Worm (Caenorhabditis elegans) whole organism, late embryonic: Measurements from ENCODE around the gene srx-119.

Source experiments
- C08G9.2 ChIP-seq: sonication (generic microtip); optimal IDR thresholded peaks from 2 replicates; lab custom pipeline; 2016; ENCODE audit warnings: mild to moderate bottlenecking, missing genetic modification characterization, moderate library complexity, missing compliant biosample characterization
- C38D4.7 ChIP-seq: fragments of 200-800 bp; sonication (Bioruptor generic); optimal IDR thresholded peaks from 2 replicates; lab custom pipeline; 2018; ENCODE audit warnings: mild to moderate bottlenecking, missing genetic modification characterization, moderate library complexity, missing compliant biosample characterization
- T23F11.4 ChIP-seq: fragments of 200-800 bp; sonication (Bioruptor generic); optimal IDR thresholded peaks from 2 replicates; lab custom pipeline; 2018; ENCODE audit warnings: mild to moderate bottlenecking, missing genetic modification characterization, missing compliant biosample characterization
- Y22D7AL.16 ChIP-seq: sonication (generic microtip); optimal IDR thresholded peaks from 2 replicates; lab custom pipeline; 2016; ENCODE audit warnings: missing genetic modification characterization, missing compliant biosample characterization
- ahr-1 ChIP-seq: sonication (generic microtip); optimal IDR thresholded peaks from 2 replicates; lab custom pipeline; 2016; ENCODE audit warnings: missing genetic modification characterization, missing compliant biosample characterization
- ceh-18 ChIP-seq: sonication (generic microtip); optimal IDR thresholded peaks from 2 replicates; lab custom pipeline; 2016; ENCODE audit warnings: missing genetic modification characterization, missing compliant biosample characterization
- ceh-19 ChIP-seq: fragments of 200-800 bp; sonication (Bioruptor generic); optimal IDR thresholded peaks from 2 replicates; lab custom pipeline; 2018; ENCODE audit warnings: mild to moderate bottlenecking, missing genetic modification characterization, missing compliant biosample characterization
- ceh-2 ChIP-seq: sonication (generic microtip); optimal IDR thresholded peaks from 2 replicates; lab custom pipeline; 2016; ENCODE audit warnings: missing genotype, missing genetic modification characterization, missing compliant biosample characterization
- ceh-34 ChIP-seq: sonication (generic microtip); optimal IDR thresholded peaks from 2 replicates; lab custom pipeline; 2016; ENCODE audit warnings: mild to moderate bottlenecking, missing genetic modification characterization, missing compliant biosample characterization
- ceh-45 ChIP-seq: fragments of 200-800 bp; sonication (Bioruptor generic); IDR thresholded peaks from 2 replicates; pipeline ENCODE4 v1.3.6; 2022; ENCODE audit warnings: missing genetic modification reagents, missing genetic modification characterization, missing compliant biosample characterization
- ceh-48 ChIP-seq: sonication (generic microtip); optimal IDR thresholded peaks from 2 replicates; lab custom pipeline; 2016; ENCODE audit warnings: missing genetic modification characterization, inconsistent platforms, missing compliant biosample characterization
- dmd-4 ChIP-seq: sonication (generic microtip); optimal IDR thresholded peaks from 2 replicates; lab custom pipeline; 2016; ENCODE audit warnings: borderline replicate concordance, missing genetic modification characterization, missing compliant biosample characterization
- dve-1 ChIP-seq: sonication (generic microtip); optimal IDR thresholded peaks from 2 replicates; lab custom pipeline; 2017; ENCODE audit warnings: antibody characterized with exemption, mild to moderate bottlenecking, missing genetic modification characterization, missing compliant biosample characterization
- elt-2 ChIP-seq: sonication (generic microtip); optimal IDR thresholded peaks from 2 replicates; lab custom pipeline; 2016; ENCODE audit warnings: missing genetic modification reagents, missing genetic modification characterization, missing compliant biosample characterization
- elt-4 ChIP-seq: sonication (generic microtip); optimal IDR thresholded peaks from 2 replicates; lab custom pipeline; 2016; ENCODE audit warnings: missing genetic modification characterization, missing compliant biosample characterization
- eyg-1 ChIP-seq: sonication (generic microtip); optimal IDR thresholded peaks from 2 replicates; lab custom pipeline; 2016; ENCODE audit warnings: missing genotype, missing genetic modification characterization, missing compliant biosample characterization
- fax-1 ChIP-seq: sonication (generic microtip); optimal IDR thresholded peaks from 2 replicates; lab custom pipeline; 2016; ENCODE audit warnings: missing genotype, missing genetic modification characterization, missing compliant biosample characterization
- fkh-6 ChIP-seq: sonication (generic microtip); optimal IDR thresholded peaks from 2 replicates; lab custom pipeline; 2016; ENCODE audit warnings: missing genetic modification characterization, missing compliant biosample characterization
- hlh-15 ChIP-seq: sonication (generic microtip); optimal IDR thresholded peaks from 2 replicates; lab custom pipeline; 2016; ENCODE audit warnings: missing genetic modification characterization, missing compliant biosample characterization
- hlh-6 ChIP-seq: sonication (generic microtip); optimal IDR thresholded peaks from 2 replicates; lab custom pipeline; 2016; ENCODE audit warnings: missing genotype, missing genetic modification characterization, missing compliant biosample characterization
- lin-11 ChIP-seq: fragments of 200-800 bp; sonication (Bioruptor generic); optimal IDR thresholded peaks from 2 replicates; lab custom pipeline; 2018; ENCODE audit warnings: mild to moderate bottlenecking, missing genetic modification characterization, missing compliant biosample characterization
- nfya-1 ChIP-seq: sonication (generic microtip); optimal IDR thresholded peaks from 2 replicates; lab custom pipeline; 2017; ENCODE audit warnings: missing genetic modification characterization, mild to moderate bottlenecking, missing compliant biosample characterization, antibody characterized with exemption, moderate library complexity
- npax-4 ChIP-seq: sonication (generic microtip); optimal IDR thresholded peaks from 2 replicates; lab custom pipeline; 2016; ENCODE audit warnings: missing genetic modification characterization, missing compliant biosample characterization
- pat-9 ChIP-seq: fragments of 200-800 bp; sonication (Bioruptor generic); optimal IDR thresholded peaks from 2 replicates; lab custom pipeline; 2018; ENCODE audit warnings: mild to moderate bottlenecking, missing genetic modification characterization, moderate library complexity, missing compliant biosample characterization
- pha-2 ChIP-seq: sonication (generic microtip); optimal IDR thresholded peaks from 2 replicates; lab custom pipeline; 2017; ENCODE audit warnings: mild to moderate bottlenecking, missing genetic modification characterization, missing compliant biosample characterization
- pros-1 ChIP-seq: fragments of 150-350 bp; optimal IDR thresholded peaks from 2 replicates; lab custom pipeline; 2014; ENCODE audit warnings: missing biosample characterization, missing genetic modification reagents, missing genetic modification characterization
- sox-4 ChIP-seq: sonication (generic microtip); optimal IDR thresholded peaks from 2 replicates; lab custom pipeline; 2017; ENCODE audit warnings: mild to moderate bottlenecking, missing genetic modification characterization, inconsistent platforms, missing compliant biosample characterization
- syd-9 ChIP-seq: sonication (generic microtip); optimal IDR thresholded peaks from 2 replicates; lab custom pipeline; 2016; ENCODE audit warnings: mild to moderate bottlenecking, missing genetic modification characterization, moderate library complexity, missing compliant biosample characterization
- tbx-2 ChIP-seq: sonication (generic microtip); optimal IDR thresholded peaks from 2 replicates; lab custom pipeline; 2016; ENCODE audit warnings: missing genetic modification characterization, missing compliant biosample characterization
- tbx-7 ChIP-seq: sonication (generic microtip); optimal IDR thresholded peaks from 2 replicates; lab custom pipeline; 2016; ENCODE audit warnings: missing genotype, missing genetic modification characterization, missing compliant biosample characterization
- unc-3 ChIP-seq, 2 experiments: fragments of 200-800 bp in 1 of 2; sonication (Bioruptor generic) in 1 of 2; sonication (generic microtip) in 1 of 2; conservative IDR thresholded peaks in 1 of 2; optimal IDR thresholded peaks in 1 of 2; 2 replicates each; pipeline versions ENCODE4 v1.3.6 to Lab custom; 2016 to 2022; ENCODE audit warnings: missing compliant biosample characterization in 2 of 2, missing genetic modification characterization in 2 of 2, missing genetic modification reagents in 1 of 2
- unc-42 ChIP-seq: sonication (generic microtip); optimal IDR thresholded peaks from 2 replicates; lab custom pipeline; 2016; ENCODE audit warnings: missing genotype, missing genetic modification characterization, missing compliant biosample characterization
- unc-55 ChIP-seq: sonication (generic microtip); optimal IDR thresholded peaks from 2 replicates; lab custom pipeline; 2017; ENCODE audit warnings: missing biosample characterization, missing genetic modification reagents, missing genetic modification characterization
- zip-5 ChIP-seq: sonication (generic microtip); optimal IDR thresholded peaks from 2 replicates; lab custom pipeline; 2016; ENCODE audit warnings: missing genetic modification characterization, missing compliant biosample characterization
- ztf-16 ChIP-seq: sonication (generic microtip); optimal IDR thresholded peaks from 2 replicates; lab custom pipeline; 2017; ENCODE audit warnings: missing genetic modification characterization, missing compliant biosample characterization

Gene srx-119

DNA sequence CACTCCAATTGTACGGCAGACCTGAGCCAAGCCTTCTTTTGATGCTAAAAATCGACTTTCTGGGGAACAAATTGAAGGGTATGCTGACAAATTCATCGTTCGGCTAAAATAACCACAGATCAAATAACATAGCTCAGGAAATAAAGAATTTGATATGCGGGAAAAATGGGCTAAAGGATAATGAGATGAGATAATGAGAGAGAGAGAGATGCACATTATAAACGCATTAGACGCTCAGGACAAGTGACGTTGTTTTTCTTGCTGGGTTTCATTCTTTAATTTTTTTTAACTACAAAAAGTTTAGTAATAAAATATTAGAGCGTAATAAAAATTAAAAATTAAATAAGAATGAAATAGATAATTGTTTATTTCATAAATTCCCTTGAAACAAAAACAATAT lies 13.4 kb upstream of the srx-119 start, which contains the start of gene srh-69:
Gene srh-69 (minus strand): TSS at position 101 of the 400 bp plus-strand sequence.
- TF ChIP-seq hlh-15 (tag; lab: Kevin White, UChicago) (no peak), elt-2 (no peak), pha-2 (no peak), ceh-19 (GFP tag; lab: Kevin White, UChicago) (no peak), zip-5 (tag; lab: Kevin White, UChicago) (no peak), tbx-2 (tag; lab: Kevin White, UChicago) (no peak), eyg-1 (no peak), T23F11.4 (no peak)

DNA sequence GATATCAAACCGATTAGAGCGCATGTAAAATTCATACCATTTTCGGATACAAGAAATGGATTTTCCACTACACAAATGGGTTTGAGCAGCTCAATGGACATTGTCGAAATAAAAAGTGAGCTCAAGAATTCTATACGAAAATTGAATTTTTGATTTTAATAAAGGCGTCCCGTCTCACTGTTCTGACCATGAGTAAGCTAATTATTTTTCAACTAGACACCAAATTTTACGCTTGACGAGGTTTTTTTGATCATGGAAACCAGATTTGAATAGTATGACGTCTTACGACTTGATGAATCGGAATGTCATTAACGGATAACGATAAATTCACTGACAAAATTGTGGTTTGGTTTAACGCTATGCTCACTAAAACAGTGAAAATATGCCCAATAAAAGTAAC lies 11.7 kb upstream of the srx-119 start, which contains the start of gene srh-61:
Gene srh-61 (minus strand): TSS at position 101 of the 400 bp plus-strand sequence.
- no peak for TF ChIP-seq syd-9 (tag; lab: Kevin White, UChicago)
- TF ChIP-seq C08G9.2 = no peak
- no peak for TF ChIP-seq pros-1 (tag; lab: Kevin White, UChicago)
- TF ChIP-seq T23F11.4 = no peak
- no peak for TF ChIP-seq C38D4.7 (GFP tag; lab: Kevin White, UChicago)
- TF ChIP-seq fkh-6 (tag; lab: Kevin White, UChicago) = no peak
- TF ChIP-seq ceh-2 = no peak
- TF ChIP-seq unc-42 (tag; lab: Kevin White, UChicago) = no peak
- no peak for TF ChIP-seq ahr-1
- no peak for TF ChIP-seq elt-4
- no peak for TF ChIP-seq sox-4 (tag; lab: Kevin White, UChicago)
- TF ChIP-seq dve-1 (tag; lab: Kevin White, UChicago) = no peak
- no peak for TF ChIP-seq unc-3 (GFP tag; conservative IDR thresholded peaks at IDR 0.05; lab: Robert Waterston, UW)
- no peak for TF ChIP-seq unc-3 (tag; optimal IDR thresholded peaks at IDR 0.05; lab: Kevin White, UChicago)
- no peak for TF ChIP-seq eyg-1

DNA sequence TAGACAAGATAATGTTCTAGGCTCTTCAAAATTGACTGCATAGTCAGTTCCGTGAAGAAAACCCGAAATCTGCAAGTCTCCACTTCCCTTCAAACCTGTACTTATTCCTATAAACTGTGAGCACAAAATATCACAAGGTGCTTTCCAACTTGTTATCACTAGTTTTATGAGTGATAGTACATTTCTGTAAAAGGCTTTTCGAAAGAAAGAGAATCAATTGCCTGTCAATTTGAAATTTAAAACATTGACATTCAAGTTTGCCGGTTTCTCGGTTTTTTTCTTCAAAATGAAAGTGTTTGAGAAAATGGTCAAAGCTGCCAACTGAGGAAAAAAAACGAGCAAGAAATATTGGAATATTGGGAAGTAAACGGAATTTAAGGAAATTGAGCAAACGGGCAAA lies 10.0 kb upstream of the srx-119 start:
- no peak for TF ChIP-seq ztf-16 (tag; lab: Kevin White, UChicago)
- no peak for TF ChIP-seq unc-3 (GFP tag; conservative IDR thresholded peaks at IDR 0.05; lab: Robert Waterston, UW)
- TF ChIP-seq unc-3 (tag; optimal IDR thresholded peaks at IDR 0.05; lab: Kevin White, UChicago) = no peak
- TF ChIP-seq lin-11 (tag; lab: Kevin White, UChicago) = no peak

DNA sequence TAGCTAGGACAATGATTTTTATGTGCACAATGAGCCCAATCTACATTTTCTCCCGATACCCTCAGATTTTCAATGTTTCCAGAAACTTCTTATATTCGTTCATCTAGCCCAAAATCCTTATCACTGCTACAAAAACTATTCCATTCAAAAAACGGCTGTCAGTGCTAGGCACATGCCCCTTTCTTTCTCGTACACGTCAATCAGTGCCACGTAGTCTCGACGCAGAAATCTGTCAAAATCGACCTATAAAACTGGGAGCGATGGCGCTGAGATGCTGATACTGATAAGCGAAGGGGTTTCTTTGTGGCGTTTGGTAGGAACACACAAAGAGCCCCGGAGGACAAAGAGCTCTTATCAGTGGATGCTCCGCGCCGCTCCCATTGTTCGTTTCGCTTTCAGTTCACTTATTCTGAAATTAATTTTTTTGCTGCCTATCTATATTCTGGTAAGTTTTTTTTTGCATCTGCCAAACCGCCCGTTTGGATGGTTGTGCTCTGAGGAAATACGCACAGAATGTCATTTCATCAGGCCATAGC lies 9.2 kb upstream of the srx-119 start, which contains the start of gene srh-70:
Gene srh-70 (minus strand): TSS at position 51 of the 536 bp plus-strand sequence.
- TF ChIP-seq unc-55 = no peak
- TF ChIP-seq tbx-7 (tag; lab: Kevin White, UChicago) = no peak
- no peak for TF ChIP-seq npax-4 (tag; lab: Kevin White, UChicago)
- no peak for TF ChIP-seq ceh-34 (tag; lab: Kevin White, UChicago)
- TF ChIP-seq elt-4 = no peak
- no peak for TF ChIP-seq dmd-4 (tag; lab: Kevin White, UChicago)
- no peak for TF ChIP-seq ceh-18 (tag; lab: Kevin White, UChicago)
- TF ChIP-seq nfya-1 = no peak
- no peak for TF ChIP-seq hlh-6 (tag; lab: Kevin White, UChicago)
- no peak for TF ChIP-seq fax-1
- no peak for TF ChIP-seq ceh-48 (tag; lab: Kevin White, UChicago)
- TF ChIP-seq ceh-45 (GFP tag; lab: Robert Waterston, UW) = no peak
- no peak for TF ChIP-seq Y22D7AL.16 (tag; lab: Kevin White, UChicago)
- no peak for TF ChIP-seq pat-9 (tag; lab: Kevin White, UChicago)
